Fruit fly (Drosophila melanogaster) whole organism, adult: Measurements from ENCODE around the gene CG2004.

Source experiments
- CG11617 ChIP-seq: fragments of 200-800 bp; sonication (Bioruptor generic); optimal IDR thresholded peaks from 2 replicates; lab custom pipeline; 2017; ENCODE audit warnings: mild to moderate bottlenecking, missing biosample characterization, missing genetic modification reagents, missing genetic modification characterization
- CG12768 ChIP-seq: fragments of 200-800 bp; sonication (Bioruptor generic); optimal IDR thresholded peaks from 2 replicates; lab custom pipeline; 2017; ENCODE audit warnings: missing biosample characterization, missing genetic modification characterization, mild to moderate bottlenecking, moderate library complexity, missing genetic modification reagents
- CG14711 ChIP-seq: fragments of 200-800 bp; sonication (Bioruptor generic); optimal IDR thresholded peaks from 2 replicates; lab custom pipeline; 2018; ENCODE audit warnings: missing biosample characterization, mild to moderate bottlenecking, missing genetic modification characterization, moderate library complexity
- CG1620 ChIP-seq: fragments of 200-800 bp; sonication (Bioruptor generic); optimal IDR thresholded peaks from 2 replicates; lab custom pipeline; 2016; ENCODE audit warnings: missing biosample characterization, missing genetic modification characterization
- CG33017 ChIP-seq: fragments of 200-800 bp; sonication (Bioruptor generic); optimal IDR thresholded peaks from 2 replicates; lab custom pipeline; 2018; ENCODE audit warnings: missing biosample characterization, mild to moderate bottlenecking, missing genetic modification characterization, moderate library complexity
- CG5204 ChIP-seq: fragments of 200-800 bp; sonication (Bioruptor generic); optimal IDR thresholded peaks from 2 replicates; lab custom pipeline; 2016; ENCODE audit warnings: missing biosample characterization, missing genetic modification characterization
- CG7045 ChIP-seq: fragments of 200-800 bp; sonication (Bioruptor generic); optimal IDR thresholded peaks from 2 replicates; lab custom pipeline; 2017; ENCODE audit warnings: missing biosample characterization, mild to moderate bottlenecking, missing genetic modification characterization
- CG7101 ChIP-seq: fragments of 200-800 bp; sonication (Bioruptor generic); optimal IDR thresholded peaks from 2 replicates; lab custom pipeline; 2018; ENCODE audit warnings: missing biosample characterization, mild to moderate bottlenecking, missing genetic modification characterization, moderate library complexity
- Clk ChIP-seq: fragments of 200-800 bp; sonication (Bioruptor generic); optimal IDR thresholded peaks from 2 replicates; lab custom pipeline; 2017; ENCODE audit warnings: missing biosample characterization, missing genetic modification characterization
- Crg-1 ChIP-seq: fragments of 200-800 bp; sonication (Bioruptor generic); optimal IDR thresholded peaks from 2 replicates; lab custom pipeline; 2016; ENCODE audit warnings: missing biosample characterization, missing genetic modification characterization
- Hr96 ChIP-seq: fragments of 200-800 bp; sonication (Bioruptor generic); optimal IDR thresholded peaks from 2 replicates; lab custom pipeline; 2016; ENCODE audit warnings: missing biosample characterization, missing genetic modification characterization
- Mnt ChIP-seq: fragments of 200-800 bp; sonication (Bioruptor generic); optimal IDR thresholded peaks from 2 replicates; lab custom pipeline; 2016; ENCODE audit warnings: missing biosample characterization, mild to moderate bottlenecking, missing genetic modification characterization
- bab1 ChIP-seq: fragments of 200-800 bp; sonication (Bioruptor generic); optimal IDR thresholded peaks from 3 replicates; lab custom pipeline; 2019; ENCODE audit warnings: missing biosample characterization, mild to moderate bottlenecking, missing genetic modification characterization, moderate library complexity
- cic ChIP-seq: fragments of 200-800 bp; sonication (Bioruptor generic); optimal IDR thresholded peaks from 2 replicates; lab custom pipeline; 2017; ENCODE audit warnings: missing biosample characterization, mild to moderate bottlenecking, missing genetic modification characterization, moderate library complexity
- cnc ChIP-seq, 2 experiments: fragments of >200 bp; optimal IDR thresholded peaks; 2 replicates each; lab custom pipeline; 2017
- kay ChIP-seq: fragments of 200-800 bp; sonication (Bioruptor generic); peaks from one replicate; lab custom pipeline; 2016; ENCODE audit warnings: missing biosample characterization, missing genetic modification characterization, borderline replicate concordance
- ovo ChIP-seq: fragments of 200-800 bp; sonication (Bioruptor generic); optimal IDR thresholded peaks from 2 replicates; lab custom pipeline; 2016; ENCODE audit warnings: missing biosample characterization, missing genetic modification characterization
- pad ChIP-seq: fragments of 200-800 bp; sonication (Bioruptor generic); optimal IDR thresholded peaks from 3 replicates; lab custom pipeline; 2017; ENCODE audit warnings: missing biosample characterization, missing genetic modification characterization, mild to moderate bottlenecking, moderate library complexity, missing genetic modification reagents
- tj ChIP-seq: fragments of 200-800 bp; sonication (Bioruptor generic); optimal IDR thresholded peaks from 3 replicates; lab custom pipeline; 2017; ENCODE audit warnings: missing biosample characterization, mild to moderate bottlenecking, missing genetic modification characterization, moderate library complexity
- toe ChIP-seq: fragments of 200-800 bp; sonication (Bioruptor generic); optimal IDR thresholded peaks from 2 replicates; lab custom pipeline; 2016; ENCODE audit warnings: missing biosample characterization, missing genetic modification characterization

CG2004 gene

DNA sequence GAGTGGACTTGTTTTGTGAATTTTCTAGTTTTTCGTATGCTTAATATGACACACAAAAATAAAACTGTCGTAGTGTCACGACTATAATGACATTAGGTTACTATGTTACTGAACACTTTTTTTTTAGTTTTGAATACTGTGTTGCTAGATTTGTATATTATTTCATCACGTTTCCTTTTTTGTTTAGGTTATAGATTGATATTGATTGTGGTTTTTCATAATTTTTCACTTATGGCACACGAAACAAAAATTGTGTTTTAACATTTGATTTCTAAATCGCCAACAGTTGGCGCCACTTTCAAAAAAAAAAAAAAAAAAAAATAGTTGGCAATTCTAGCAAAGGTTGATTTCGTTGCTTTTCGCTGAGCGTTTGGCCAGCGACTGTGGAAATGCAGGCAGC lies 21.2 kb downstream of the CG2004 start, which contains the start of gene CG11294:
TSS of gene CG11294 (minus strand) at position 101 of the 400 bp plus-strand sequence.
- TF ChIP-seq cnc (optimal IDR thresholded peaks at IDR 0.05; lab: Kevin White, UChicago) (no peak), CG7101 (tag; lab: Kevin White, UChicago) (no peak), Mnt (GFP tag; lab: Kevin White, UChicago) (no peak), Crg-1 (GFP tag; lab: Kevin White, UChicago) (no peak), CG5204 (GFP tag; lab: Kevin White, UChicago) (no peak)

DNA sequence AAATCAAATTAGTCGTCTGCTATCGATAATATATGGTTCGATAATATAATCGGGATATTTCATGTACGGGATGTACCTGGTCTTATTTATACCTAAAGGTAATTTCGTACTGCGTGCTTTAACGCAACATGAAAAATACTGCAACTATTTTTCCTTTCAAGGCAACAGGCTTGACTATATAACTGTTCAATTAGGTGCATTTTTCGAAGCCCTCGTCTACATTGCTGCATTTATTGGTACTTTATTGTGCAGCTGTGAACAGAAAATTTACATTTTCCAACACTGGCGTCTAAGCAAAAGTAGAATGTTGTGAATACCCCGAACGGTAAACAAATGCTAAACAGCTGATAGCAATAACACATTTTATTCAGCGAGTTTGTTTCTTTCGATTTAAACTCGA lies 24.7 kb downstream of the CG2004 start, which contains the start of the genes Ppt1 and Ogg1:
TSS of gene Ppt1 (minus strand) at position 225 of the 400 bp plus-strand sequence.
TSS of gene Ogg1 (plus strand) at position 325 of the 400 bp plus-strand sequence.
- TF ChIP-seq pad, result peak; percentile 55
- peak; percentile 72 for TF ChIP-seq toe (GFP tag; lab: Kevin White, UChicago)
- peak; percentile 49 for TF ChIP-seq Crg-1 (GFP tag; lab: Kevin White, UChicago)
- TF ChIP-seq CG7045 (GFP tag; lab: Kevin White, UChicago), result no peak
- no peak for TF ChIP-seq cic (GFP tag; lab: Kevin White, UChicago)
- TF ChIP-seq CG12768 (GFP tag; lab: Kevin White, UChicago), result peak; percentile 3
- TF ChIP-seq Clk (GFP tag; lab: Kevin White, UChicago), result no peak
- TF ChIP-seq tj (GFP tag; lab: Kevin White, UChicago), result peak; percentile 40
- no peak for TF ChIP-seq CG33017 (tag; lab: Kevin White, UChicago)
- TF ChIP-seq CG5204 (GFP tag; lab: Kevin White, UChicago), result peak; percentile 38
- peak; percentile 65 for TF ChIP-seq CG14711 (tag; lab: Kevin White, UChicago)
- no peak for TF ChIP-seq cnc (optimal IDR thresholded peaks at IDR 0.05; lab: Kevin White, UChicago)
- TF ChIP-seq Mnt (GFP tag; lab: Kevin White, UChicago), result peak; percentile 83
- TF ChIP-seq kay (GFP tag; lab: Kevin White, UChicago), result no peak
- peak; percentile 82 for TF ChIP-seq ovo (GFP tag; lab: Kevin White, UChicago)
- TF ChIP-seq CG11617 (GFP tag; lab: Kevin White, UChicago), result peak; percentile 42
- peak; percentile 75 for TF ChIP-seq CG7101 (tag; lab: Kevin White, UChicago)
- peak; percentile 68 for TF ChIP-seq Hr96
- peak; percentile 81 for TF ChIP-seq bab1
- peak; percentile 90 for TF ChIP-seq CG1620 (GFP tag; lab: Kevin White, UChicago)

DNA sequence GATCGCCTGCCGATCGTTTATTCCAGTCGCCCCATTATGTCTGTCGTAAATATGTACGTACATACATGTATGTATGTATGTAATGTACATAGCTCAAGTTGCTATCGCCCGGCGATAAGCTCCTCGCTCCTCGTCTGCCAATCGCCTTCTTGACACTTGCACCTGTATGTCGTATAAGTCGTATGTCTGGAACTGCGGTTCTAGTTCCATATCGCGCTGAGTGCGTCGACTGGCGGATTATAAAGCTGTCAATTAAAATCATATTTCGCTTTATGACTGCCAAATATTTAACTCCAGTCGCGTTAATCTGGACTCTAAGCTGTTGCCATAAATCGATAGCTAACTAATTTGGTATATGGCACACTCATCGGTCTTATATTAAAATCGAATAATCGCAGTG lies 29.3 kb downstream of the CG2004 start:
- no peak for TF ChIP-seq CG11617 (GFP tag; lab: Kevin White, UChicago)
- peak; percentile 19 for TF ChIP-seq tj (GFP tag; lab: Kevin White, UChicago)

DNA sequence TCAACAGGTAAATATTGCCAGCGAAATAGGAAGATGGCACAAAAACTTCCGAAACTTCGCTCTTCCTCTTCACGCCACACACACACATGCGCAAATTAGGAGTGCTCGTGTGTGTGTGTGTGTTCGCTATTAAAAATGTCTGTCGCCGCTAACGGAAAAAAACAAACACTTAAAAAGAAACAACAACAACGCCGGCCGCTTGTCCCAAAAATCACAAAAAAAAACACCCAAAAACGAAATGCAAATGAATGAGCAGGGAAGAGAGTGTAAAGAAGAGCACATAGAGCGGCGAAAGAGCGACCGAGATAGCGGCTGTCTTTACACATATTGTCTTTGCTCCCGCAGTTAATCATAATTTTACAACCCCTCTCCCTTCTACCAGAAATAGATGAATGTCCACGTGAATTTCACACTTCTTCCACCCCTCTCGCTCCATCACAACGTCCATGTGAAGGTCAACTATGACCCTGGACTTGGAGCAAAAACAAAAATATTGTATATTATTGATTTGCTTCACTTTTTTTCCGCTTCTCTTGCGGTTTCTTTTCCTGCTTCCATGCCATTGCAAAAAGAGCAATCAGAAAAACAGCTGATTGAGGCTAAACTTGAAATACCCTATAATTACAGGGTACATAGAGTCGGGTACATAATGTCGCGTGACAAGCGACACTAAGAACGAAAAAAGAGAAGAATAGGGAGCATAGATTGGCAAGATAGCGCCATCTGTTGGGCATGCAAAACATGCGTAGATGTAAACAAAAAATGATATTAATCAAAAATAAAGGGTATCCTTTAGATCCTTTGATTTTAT lies 32.7 kb downstream of the CG2004 start:
- TF ChIP-seq CG7045 (GFP tag; lab: Kevin White, UChicago) (no peak), Hr96 (no peak), CG1620 (GFP tag; lab: Kevin White, UChicago) (peak; percentile 6), Mnt (GFP tag; lab: Kevin White, UChicago) (peak; percentile 10), tj (GFP tag; lab: Kevin White, UChicago) (peak; percentile 88), ovo (GFP tag; lab: Kevin White, UChicago) (peak; percentile 68)

DNA sequence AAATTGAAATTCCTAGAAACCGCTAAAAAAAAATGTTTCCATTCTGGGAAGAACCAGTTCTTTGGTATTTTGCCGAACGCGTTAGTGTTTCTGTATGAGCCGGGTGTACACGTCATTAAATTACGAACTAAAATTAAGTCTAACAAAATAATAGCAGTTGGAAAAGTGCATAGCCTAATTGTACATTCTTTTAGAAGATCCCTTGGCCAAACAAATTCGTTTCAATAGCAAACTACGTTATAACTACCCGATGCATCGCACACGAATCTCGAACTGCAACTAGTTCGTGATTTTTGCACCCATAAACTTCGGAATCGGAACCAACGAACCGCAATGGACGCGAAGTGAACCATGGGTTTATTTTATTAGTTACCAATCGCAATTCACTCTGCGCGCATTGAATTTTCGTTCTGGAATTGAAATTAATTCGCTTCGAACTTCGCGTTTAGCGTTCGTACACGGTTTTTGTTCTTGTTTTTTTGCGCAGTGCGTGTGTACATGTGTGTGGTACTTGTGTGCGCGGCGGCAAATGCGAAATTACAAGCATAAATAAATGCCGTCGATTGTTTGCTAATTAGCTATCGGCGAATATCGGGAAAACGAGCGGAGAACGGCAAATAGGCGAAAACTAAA lies 33.4 kb downstream of the CG2004 start, which contains the start of gene CAH3:
TSS of gene CAH3 (plus strand) at position 64 of the 633 bp plus-strand sequence.
- TF ChIP-seq Hr96, result peak; percentile 97
- peak; percentile 93 for TF ChIP-seq CG1620 (GFP tag; lab: Kevin White, UChicago)
- peak; percentile 87 for TF ChIP-seq CG12768 (GFP tag; lab: Kevin White, UChicago)
- TF ChIP-seq ovo (GFP tag; lab: Kevin White, UChicago), result peak; percentile 51
- TF ChIP-seq kay (GFP tag; lab: Kevin White, UChicago), result peak; percentile 96
- TF ChIP-seq toe (GFP tag; lab: Kevin White, UChicago), result peak; percentile 92
- peak; percentile 91 for TF ChIP-seq CG14711 (tag; lab: Kevin White, UChicago)
- TF ChIP-seq CG7101 (tag; lab: Kevin White, UChicago), result peak; percentile 96
- TF ChIP-seq Clk (GFP tag; lab: Kevin White, UChicago), result peak; percentile 66
- peak; percentile 88 for TF ChIP-seq CG7045 (GFP tag; lab: Kevin White, UChicago)
- peak; percentile 80 for TF ChIP-seq pad
- peak; percentile 88 for TF ChIP-seq CG33017 (tag; lab: Kevin White, UChicago)
- TF ChIP-seq CG11617 (GFP tag; lab: Kevin White, UChicago), result peak; percentile 95
- peak; percentile 21 for TF ChIP-seq cic (GFP tag; lab: Kevin White, UChicago)
- TF ChIP-seq cnc (optimal IDR thresholded peaks at IDR 0.05; lab: Kevin White, UChicago), result no peak
- peak; percentile 87 for TF ChIP-seq CG5204 (GFP tag; lab: Kevin White, UChicago)
- TF ChIP-seq Mnt (GFP tag; lab: Kevin White, UChicago), result peak; percentile 88
- TF ChIP-seq bab1, result peak; percentile 97
- TF ChIP-seq Crg-1 (GFP tag; lab: Kevin White, UChicago), result peak; percentile 82
- peak; percentile 78 for TF ChIP-seq tj (GFP tag; lab: Kevin White, UChicago)
